Fruit fly (Drosophila melanogaster): Measurements from ENCODE around the gene CG13970.

The CG13970 gene

DNA sequence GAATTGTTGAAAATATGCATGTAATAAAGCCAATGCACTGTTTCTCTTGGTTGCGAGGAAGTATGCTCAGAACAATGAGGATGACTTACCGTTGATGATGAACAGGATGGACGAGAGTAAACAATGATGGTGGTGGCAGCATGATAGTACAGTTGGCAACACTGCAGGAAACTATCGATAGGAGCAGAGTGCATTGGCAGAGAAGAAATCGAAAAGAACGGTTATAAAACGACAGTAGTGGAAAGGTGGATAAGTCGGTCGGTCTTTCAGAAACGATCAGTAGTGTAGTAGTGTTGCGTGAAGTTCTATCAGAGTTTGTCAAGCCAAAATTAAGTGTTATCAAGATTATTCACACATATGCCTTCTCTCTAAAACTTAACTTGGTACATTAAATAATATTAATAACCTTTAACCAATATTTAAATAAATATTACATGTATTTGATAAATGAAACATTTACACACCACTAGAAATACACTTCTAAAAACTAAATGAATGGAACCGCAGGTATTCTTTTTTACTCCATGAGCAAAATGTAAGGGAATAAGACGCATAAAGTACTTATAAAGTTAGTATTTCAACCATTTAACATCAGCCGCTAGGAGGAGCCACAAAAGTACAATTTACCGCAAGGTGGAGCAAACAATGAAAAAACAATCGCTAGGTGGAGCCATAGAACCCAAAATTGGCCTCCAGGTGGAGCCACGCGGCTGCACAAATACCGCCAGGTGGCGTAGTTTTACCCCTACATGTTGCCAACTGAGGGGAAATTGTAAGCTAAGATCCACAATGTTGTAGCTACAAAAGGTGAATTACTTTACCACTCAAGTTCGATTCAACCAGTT is 16.7 kb upstream of the CG13970 start (continued):
- TF ChIP-seq Mes4 (GFP tag; optimal IDR thresholded peaks at IDR 0.05), result peak; percentile 88
- peak; percentile 94 for TF ChIP-seq CG30403 (GFP tag; optimal IDR thresholded peaks at IDR 0.05)
- TF ChIP-seq CG17359 (tag; optimal IDR thresholded peaks at IDR 0.05), result peak; percentile 81
- peak; percentile 92 for TF ChIP-seq HLH3B (GFP tag; IDR thresholded peaks at IDR 0.05)
- peak; percentile 59; the same call in 1 of the 2 replicates for TF ChIP-seq tna (GFP tag; IDR thresholded peaks at IDR 0.05; ENCODE audit: partially characterized antibody)
- TF ChIP-seq Jarid2 (GFP tag; optimal IDR thresholded peaks at IDR 0.05), result peak; percentile 41
- TF ChIP-seq az2 (GFP tag; optimal IDR thresholded peaks at IDR 0.05), result peak; percentile 95
- TF ChIP-seq Oli (tag; optimal IDR thresholded peaks at IDR 0.05), result peak; percentile 57
- TF ChIP-seq CG3163 (GFP tag; optimal IDR thresholded peaks at IDR 0.05), result peak; percentile 82
- peak; percentile 50 for TF ChIP-seq CG14965 (GFP tag; optimal IDR thresholded peaks at IDR 0.05; ENCODE audit: borderline replicate concordance)
- TF ChIP-seq unpg (GFP tag; optimal IDR thresholded peaks at IDR 0.05), result peak; percentile 72
- TF ChIP-seq CG17829 (tag; optimal IDR thresholded peaks at IDR 0.05), result peak; percentile 87
- peak; percentile 85 for TF ChIP-seq CG17361 (GFP tag; IDR thresholded peaks at IDR 0.05)
- TF ChIP-seq CG10979 (tag; optimal IDR thresholded peaks at IDR 0.05), result peak; percentile 65
- no peak for TF ChIP-seq Hr39 (optimal IDR thresholded peaks at IDR 0.05)
- TF ChIP-seq jing (GFP tag; optimal IDR thresholded peaks at IDR 0.05), result peak; percentile 74
- TF ChIP-seq CG7556 (GFP tag; optimal IDR thresholded peaks at IDR 0.05), result peak; percentile 70
- peak; percentile 64 for TF ChIP-seq CG2116 (GFP tag; optimal IDR thresholded peaks at IDR 0.05)
- TF ChIP-seq Oaz (GFP tag; IDR thresholded peaks at IDR 0.05), result peak; percentile 85
- TF ChIP-seq TFAM (GFP tag; optimal IDR thresholded peaks at IDR 0.05), result no peak
- TF ChIP-seq Optix (GFP tag; IDR thresholded peaks at IDR 0.05), result peak; percentile 91
- peak; percentile 80 for TF ChIP-seq psq (GFP tag; optimal IDR thresholded peaks at IDR 0.05)
- peak; percentile 81 for TF ChIP-seq Meics (GFP tag; optimal IDR thresholded peaks at IDR 0.05)
- peak; percentile 84 for TF ChIP-seq CG2129 (GFP tag; IDR thresholded peaks at IDR 0.05; ENCODE audit: partially characterized antibody)
- TF ChIP-seq fd3F (GFP tag; optimal IDR thresholded peaks at IDR 0.05), result peak; percentile 71
- peak; percentile 79 for TF ChIP-seq amos (GFP tag; IDR thresholded peaks at IDR 0.05; ENCODE audit: partially characterized antibody)
- TF ChIP-seq slbo (GFP tag; IDR thresholded peaks at IDR 0.05), result peak; percentile 98
- peak; percentile 99 for TF ChIP-seq CG8290 (GFP tag; optimal IDR thresholded peaks at IDR 0.05)
- TF ChIP-seq CG8290 (tag; optimal IDR thresholded peaks at IDR 0.05), result peak; percentile 82 to 97
- TF ChIP-seq CG17328 (GFP tag; IDR thresholded peaks at IDR 0.05), result peak; percentile 91
- TF ChIP-seq CG9932 (GFP tag; IDR thresholded peaks at IDR 0.05), result peak; percentile 97
- TF ChIP-seq dati (GFP tag; IDR thresholded peaks at IDR 0.05), result peak; percentile 84
- TF ChIP-seq tin (GFP tag; optimal IDR thresholded peaks at IDR 0.05), result peak; percentile 97
- peak; percentile 81 for TF ChIP-seq CG5953 (GFP tag; IDR thresholded peaks at IDR 0.05)
- TF ChIP-seq Drgx (GFP tag; IDR thresholded peaks at IDR 0.05), result peak; percentile 44; the same call in 1 of the 2 replicates
- TF ChIP-seq Ets97D (GFP tag; optimal IDR thresholded peaks at IDR 0.05), result peak; percentile 54
- peak; percentile 90 for TF ChIP-seq CG10366 (GFP tag; IDR thresholded peaks at IDR 0.05)
- TF ChIP-seq so (GFP tag; IDR thresholded peaks at IDR 0.05), result no peak; the same call in 2 of the 3 replicates
- peak; percentile 90 for TF ChIP-seq slp2 (GFP tag; optimal IDR thresholded peaks at IDR 0.05)
- TF ChIP-seq NC2β (GFP tag; optimal IDR thresholded peaks at IDR 0.05), result peak; percentile 94
- peak; percentile 91 for TF ChIP-seq sob (GFP tag; IDR thresholded peaks at IDR 0.05)
- TF ChIP-seq ac (GFP tag; optimal IDR thresholded peaks at IDR 0.05), result peak; percentile 0
- no peak for TF ChIP-seq Dfd (GFP tag; optimal IDR thresholded peaks at IDR 0.05)
- TF ChIP-seq CG4328 (GFP tag; optimal IDR thresholded peaks at IDR 0.05), result peak; percentile 54
- peak; percentile 84 for TF ChIP-seq sna (GFP tag; IDR thresholded peaks at IDR 0.05; ENCODE audit: partially characterized antibody)
- TF ChIP-seq bcd (GFP tag; optimal IDR thresholded peaks at IDR 0.05), result peak; percentile 86
- TF ChIP-seq ttk (GFP tag; IDR thresholded peaks at IDR 0.05), result peak; percentile 85
- peak; percentile 94 for TF ChIP-seq CG14441 (GFP tag; IDR thresholded peaks at IDR 0.05)
- peak; percentile 59 for TF ChIP-seq Usf (GFP tag; optimal IDR thresholded peaks at IDR 0.05)
- peak; percentile 83 for TF ChIP-seq gem (tag; optimal IDR thresholded peaks at IDR 0.05)

Measured in whole organism, embryonic.